Worm (Caenorhabditis elegans) whole organism, L2 larva: ENCODE measurements around the gene Y57A10A.5.

Experiments used
- F13H6.1 ChIP-seq: sonication (generic microtip); optimal IDR thresholded peaks from 2 replicates; lab custom pipeline; 2016; ENCODE audit warnings: missing genetic modification characterization, missing compliant biosample characterization
- R02D3.7 ChIP-seq: fragments of 150-350 bp; optimal IDR thresholded peaks from 2 replicates; lab custom pipeline; 2014; ENCODE audit warnings: missing biosample characterization, missing genetic modification characterization
- alr-1 ChIP-seq: fragments of 150-350 bp; optimal IDR thresholded peaks from 2 replicates; lab custom pipeline; 2014; ENCODE audit warnings: missing biosample characterization, missing genetic modification characterization
- aly-2 ChIP-seq: fragments of 150-350 bp; optimal IDR thresholded peaks from 2 replicates; lab custom pipeline; 2014; ENCODE audit warnings: missing biosample characterization, missing genetic modification characterization
- ama-1 ChIP-seq: fragments of 150-350 bp; optimal IDR thresholded peaks from 2 replicates; lab custom pipeline; 2018; ENCODE audit warnings: inconsistent platforms
- crh-2 ChIP-seq: sonication (generic microtip); optimal IDR thresholded peaks from 2 replicates; lab custom pipeline; 2017; ENCODE audit warnings: missing biosample characterization, missing genetic modification characterization
- dmd-4 ChIP-seq: sonication (generic microtip); optimal IDR thresholded peaks from 2 replicates; lab custom pipeline; 2017; ENCODE audit warnings: missing biosample characterization, missing genetic modification characterization
- egl-27 ChIP-seq: sonication (generic microtip); optimal IDR thresholded peaks from 3 replicates; lab custom pipeline; 2017; ENCODE audit warnings: missing biosample characterization, missing genetic modification reagents, missing genetic modification characterization
- elt-1 ChIP-seq: fragments of 150-350 bp; optimal IDR thresholded peaks from 2 replicates; lab custom pipeline; 2014; ENCODE audit warnings: missing biosample characterization, missing genetic modification characterization
- elt-3 ChIP-seq: sonication (generic microtip); optimal IDR thresholded peaks from 2 replicates; lab custom pipeline; 2017; ENCODE audit warnings: missing biosample characterization, missing genetic modification characterization
- fos-1 ChIP-seq: fragments of 150-350 bp; optimal IDR thresholded peaks from 2 replicates; lab custom pipeline; 2014; ENCODE audit warnings: missing biosample characterization, missing genetic modification characterization
- gmeb-1 ChIP-seq: fragments of 150-350 bp; optimal IDR thresholded peaks from 2 replicates; lab custom pipeline; 2014; ENCODE audit warnings: missing biosample characterization, missing genetic modification characterization
- lin-13 ChIP-seq: fragments of 150-350 bp; optimal IDR thresholded peaks from 2 replicates; lab custom pipeline; 2014; ENCODE audit warnings: missing biosample characterization, missing genetic modification reagents, missing genetic modification characterization
- lsy-2 ChIP-seq, 2 experiments: fragments of 150-350 bp in 1 of 2; sonication (generic microtip) in 1 of 2; optimal IDR thresholded peaks; 2 replicates each; lab custom pipeline; 2014 to 2017; ENCODE audit warnings: missing biosample characterization in 2 of 2, missing genetic modification characterization in 2 of 2
- mab-5 ChIP-seq: fragments of 150-350 bp; optimal IDR thresholded peaks from 2 replicates; lab custom pipeline; 2014; ENCODE audit warnings: missing biosample characterization, missing genetic modification characterization
- mdl-1 ChIP-seq, 2 experiments: fragments of 150-350 bp in 1 of 2; sonication (generic microtip) in 1 of 2; optimal IDR thresholded peaks; 2 replicates each; lab custom pipeline; 2017; ENCODE audit warnings: missing biosample characterization in 2 of 2, missing genetic modification characterization in 2 of 2
- nhr-11 ChIP-seq: fragments of 150-350 bp; optimal IDR thresholded peaks from 2 replicates; lab custom pipeline; 2014; ENCODE audit warnings: missing biosample characterization, missing genetic modification characterization
- nhr-12 ChIP-seq: fragments of 150-350 bp; optimal IDR thresholded peaks from 2 replicates; lab custom pipeline; 2014; ENCODE audit warnings: missing biosample characterization, missing genetic modification characterization
- nhr-129 ChIP-seq: fragments of 150-350 bp; optimal IDR thresholded peaks from 2 replicates; lab custom pipeline; 2014; ENCODE audit warnings: missing biosample characterization, missing genetic modification characterization
- nhr-21 ChIP-seq: fragments of 150-350 bp; optimal IDR thresholded peaks from 2 replicates; lab custom pipeline; 2014; ENCODE audit warnings: missing biosample characterization, missing genetic modification characterization
- nhr-237 ChIP-seq: fragments of 150-350 bp; optimal IDR thresholded peaks from 2 replicates; lab custom pipeline; 2014; ENCODE audit warnings: missing biosample characterization, missing genetic modification characterization
- nhr-25 ChIP-seq: fragments of 150-350 bp; sonication (generic microtip); optimal IDR thresholded peaks from 3 replicates; lab custom pipeline; 2014; ENCODE audit warnings: missing biosample characterization, missing genetic modification characterization
- nhr-6 ChIP-seq: fragments of 150-350 bp; optimal IDR thresholded peaks from 2 replicates; lab custom pipeline; 2014; ENCODE audit warnings: missing biosample characterization, missing genetic modification characterization
- peb-1 ChIP-seq: fragments of 150-350 bp; optimal IDR thresholded peaks from 2 replicates; lab custom pipeline; 2014; ENCODE audit warnings: missing biosample characterization, missing genetic modification characterization
- sem-4 ChIP-seq: fragments of 150-350 bp; optimal IDR thresholded peaks from 2 replicates; lab custom pipeline; 2014; ENCODE audit warnings: missing biosample characterization, missing genetic modification reagents, missing genetic modification characterization
- skn-1 ChIP-seq: sonication (generic microtip); optimal IDR thresholded peaks from 2 replicates; lab custom pipeline; 2017; ENCODE audit warnings: missing biosample characterization, missing genetic modification characterization
- sma-3 ChIP-seq: sonication (generic microtip); optimal IDR thresholded peaks from 2 replicates; lab custom pipeline; 2016; ENCODE audit warnings: missing genetic modification reagents, missing genetic modification characterization, missing compliant biosample characterization
- sma-9 ChIP-seq, 2 experiments: fragments of 150-350 bp in 1 of 2; sonication (generic microtip) in 1 of 2; optimal IDR thresholded peaks; 2 replicates each; lab custom pipeline; 2014 to 2016; ENCODE audit warnings: missing genetic modification characterization in 2 of 2, mild to moderate bottlenecking in 1 of 2, missing biosample characterization in 1 of 2, missing compliant biosample characterization in 1 of 2, missing genetic modification reagents in 1 of 2, moderate library complexity in 1 of 2
- snpc-4 ChIP-seq: fragments of 150-350 bp; optimal IDR thresholded peaks from 2 replicates; lab custom pipeline; 2014; ENCODE audit warnings: missing biosample characterization, missing genetic modification characterization
- unc-39 ChIP-seq: fragments of 150-350 bp; optimal IDR thresholded peaks from 2 replicates; lab custom pipeline; 2014; ENCODE audit warnings: missing biosample characterization, missing genetic modification characterization
- unc-55 ChIP-seq: fragments of 150-350 bp; sonication (generic microtip); optimal IDR thresholded peaks from 3 replicates; lab custom pipeline; 2014; ENCODE audit warnings: missing biosample characterization, missing genetic modification reagents, missing genetic modification characterization
- zag-1 ChIP-seq: fragments of 150-350 bp; optimal IDR thresholded peaks from 2 replicates; lab custom pipeline; 2014; ENCODE audit warnings: missing biosample characterization, missing genetic modification characterization
- ztf-1 ChIP-seq: fragments of 200-800 bp; sonication (Bioruptor generic); conservative IDR thresholded peaks from 2 replicates; pipeline ENCODE4 v1.3.6; 2022; ENCODE audit warnings: missing genetic modification characterization, missing compliant biosample characterization
- ztf-4 ChIP-seq: fragments of 150-350 bp; optimal IDR thresholded peaks from 2 replicates; lab custom pipeline; 2014; ENCODE audit warnings: missing biosample characterization, missing genetic modification characterization

Gene Y57A10A.5

DNA sequence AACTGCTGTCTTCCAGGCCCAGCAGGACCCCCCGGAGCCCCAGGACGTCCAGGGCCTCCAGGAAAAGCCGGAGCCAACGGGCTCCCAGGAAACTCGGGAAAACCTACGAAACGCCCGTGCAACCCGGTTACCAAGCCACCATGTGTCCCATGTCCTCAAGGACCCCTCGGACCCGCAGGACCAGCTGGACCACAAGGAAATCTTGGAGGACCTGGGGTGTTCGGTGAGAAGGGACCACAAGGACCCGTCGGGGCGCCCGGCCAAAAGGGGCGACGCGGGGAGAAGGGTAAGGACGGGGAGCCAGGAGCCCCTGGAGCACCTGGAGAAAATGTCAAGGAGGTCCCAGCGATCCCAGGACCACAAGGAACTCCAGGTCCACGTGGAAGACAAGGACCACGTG lies 21.1 kb downstream of the Y57A10A.5 start:
- no peak for TF ChIP-seq dmd-4
- TF ChIP-seq elt-3 (tag; lab: Kevin White, UChicago), result no peak
- no peak for TF ChIP-seq alr-1 (tag; lab: Kevin White, UChicago)
- no peak for TF ChIP-seq nhr-129 (tag; lab: Kevin White, UChicago)
- TF ChIP-seq nhr-25 (tag; lab: Kevin White, UChicago), result no peak
- TF ChIP-seq nhr-12, result no peak
- no peak for TF ChIP-seq unc-55 (GFP tag; lab: Kevin White, UChicago)
- no peak for TF ChIP-seq elt-1 (tag; lab: Kevin White, UChicago)
- TF ChIP-seq gmeb-1, result no peak

DNA sequence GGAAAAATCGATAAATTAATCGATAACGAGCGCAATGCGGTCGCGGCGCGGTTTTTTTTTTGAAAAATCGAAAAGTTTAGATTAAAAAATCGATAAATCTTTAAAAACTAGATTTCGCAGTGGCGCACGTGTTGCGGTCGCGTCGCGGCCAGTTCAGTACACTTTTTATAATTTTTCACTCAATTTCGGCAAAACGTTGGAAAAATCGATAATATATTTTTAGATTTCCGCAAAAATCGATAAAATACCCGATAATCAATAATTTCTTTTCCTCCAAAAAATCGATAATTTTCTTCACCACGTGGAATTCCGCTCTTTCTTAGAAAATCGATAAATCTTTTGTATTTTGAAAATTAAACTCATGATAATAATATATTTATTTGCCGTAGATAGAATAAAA lies 22.2 kb downstream of the Y57A10A.5 start:
- no peak for TF ChIP-seq unc-55 (GFP tag; lab: Kevin White, UChicago)
- no peak for TF ChIP-seq R02D3.7
- no peak for TF ChIP-seq nhr-11 (tag; lab: Kevin White, UChicago)
- TF ChIP-seq aly-2, result no peak
- no peak for TF ChIP-seq dmd-4
- no peak for TF ChIP-seq lsy-2 (tag; optimal IDR thresholded peaks at IDR 0.05; lab: Kevin White, UChicago)
- TF ChIP-seq mab-5, result no peak
- no peak for TF ChIP-seq zag-1 (tag; lab: Kevin White, UChicago)

DNA sequence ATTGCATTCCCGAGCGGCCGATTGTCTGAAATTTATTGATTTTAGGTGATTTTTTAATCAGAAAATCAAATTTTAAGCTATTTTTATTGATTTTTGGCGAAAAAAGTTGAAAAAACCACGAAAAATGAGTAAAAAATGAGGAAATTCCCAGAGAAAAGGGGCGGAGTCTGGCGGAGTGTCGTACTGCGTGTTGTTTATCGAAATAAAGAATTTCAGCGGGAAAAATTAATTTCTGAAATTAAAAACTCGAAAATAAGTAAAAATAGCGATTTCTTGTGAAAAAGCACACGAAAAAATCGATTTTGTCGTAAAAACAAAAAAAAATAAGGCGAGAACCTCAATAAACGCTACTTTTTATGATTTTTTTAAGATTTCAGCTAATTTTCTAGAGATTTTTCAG lies 30.6 kb downstream of the Y57A10A.5 start, which contains the start of gene Y57A10A.13:
Gene Y57A10A.13 (minus strand): TSS at position 46 of the 400 bp plus-strand sequence.
- TF ChIP-seq lsy-2 (tag; optimal IDR thresholded peaks at IDR 0.05; lab: Kevin White, UChicago), result peak in 1 of 2 experiments; percentile 26
- TF ChIP-seq unc-55 (GFP tag; lab: Kevin White, UChicago), result peak; percentile 42
- peak; percentile 47 for TF ChIP-seq gmeb-1
- TF ChIP-seq skn-1 (tag; lab: Kevin White, UChicago), result no peak

DNA sequence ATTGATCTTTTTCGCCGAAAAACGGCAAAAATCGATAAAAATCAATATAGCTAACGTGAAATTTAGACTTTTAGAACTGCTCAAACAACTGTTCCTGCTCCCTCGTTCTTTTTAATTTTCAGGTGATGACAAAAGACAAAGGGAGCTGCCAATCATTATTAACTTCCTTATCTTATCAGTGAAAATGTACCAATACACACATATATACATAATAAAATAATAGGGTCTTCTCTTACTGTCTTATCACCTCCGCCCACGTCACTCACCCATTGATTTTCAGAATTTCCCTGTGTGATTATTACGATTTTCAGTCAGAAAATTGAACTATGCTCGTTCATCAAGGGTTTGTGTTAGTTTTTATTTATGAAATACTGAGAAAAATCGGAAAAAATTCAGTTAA lies 31.4 kb downstream of the Y57A10A.5 start, which contains the start of gene Y57A10A.14:
Gene Y57A10A.14 (plus strand): TSS at position 228 of the 400 bp plus-strand sequence.
- TF ChIP-seq lin-13 (GFP tag; lab: Kevin White, UChicago), result no peak
- TF ChIP-seq crh-2 (tag; lab: Kevin White, UChicago), result peak; percentile 69
- no peak for TF ChIP-seq aly-2
- no peak for TF ChIP-seq snpc-4 (tag; lab: Kevin White, UChicago)
- no peak for TF ChIP-seq nhr-129 (tag; lab: Kevin White, UChicago)
- TF ChIP-seq fos-1 (tag; lab: Kevin White, UChicago), result peak; percentile 91
- TF ChIP-seq skn-1 (tag; lab: Kevin White, UChicago), result peak; percentile 87
- TF ChIP-seq F13H6.1 (tag; lab: Kevin White, UChicago), result peak; percentile 16
- TF ChIP-seq unc-39, result no peak
- no peak for TF ChIP-seq nhr-6 (tag; lab: Kevin White, UChicago)
- TF ChIP-seq zag-1 (tag; lab: Kevin White, UChicago), result no peak
- no peak for TF ChIP-seq sma-3 (GFP tag; lab: Kevin White, UChicago)
- no peak for TF ChIP-seq nhr-21 (tag; lab: Kevin White, UChicago)
- no peak for TF ChIP-seq egl-27 (tag; lab: Kevin White, UChicago)
- no peak for TF ChIP-seq ztf-4 (tag; lab: Kevin White, UChicago)
- TF ChIP-seq sem-4 (tag; lab: Kevin White, UChicago), result no peak
- no peak for TF ChIP-seq nhr-237 (tag; lab: Kevin White, UChicago)

DNA sequence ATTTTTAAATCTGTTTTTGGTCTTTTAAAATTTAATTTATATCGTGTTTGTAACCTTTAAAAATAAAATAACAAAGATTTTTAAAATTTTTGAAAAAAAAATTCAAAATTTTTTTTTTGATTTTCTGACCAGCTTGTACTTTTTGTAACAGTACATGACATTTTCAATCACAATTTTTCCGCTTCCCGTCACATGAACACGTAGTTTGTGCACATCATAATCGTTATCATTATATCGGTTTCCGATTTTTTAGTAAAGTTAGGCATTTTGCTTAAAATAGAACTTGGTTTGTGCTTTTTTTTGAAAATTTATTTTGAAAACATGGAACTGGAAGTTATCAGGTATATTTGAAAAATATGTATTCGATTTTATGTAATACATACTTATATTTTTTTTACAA lies 32.4 kb downstream of the Y57A10A.5 start:
- TF ChIP-seq fos-1 (tag; lab: Kevin White, UChicago) (peak; percentile 56), sma-9 (GFP tag; optimal IDR thresholded peaks at IDR 0.05; lab: Kevin White, UChicago) (no peak), sma-9 (tag; optimal IDR thresholded peaks at IDR 0.05; lab: Kevin White, UChicago) (no peak), ama-1 (lab: Kevin White, UChicago) (no peak), mdl-1 (tag; optimal IDR thresholded peaks at IDR 0.05; lab: Kevin White, UChicago) (no peak), ztf-1 (GFP tag; lab: Robert Waterston, UW) (no peak)
- TF ChIP-seq, all 48 proteins: peak for 1

DNA sequence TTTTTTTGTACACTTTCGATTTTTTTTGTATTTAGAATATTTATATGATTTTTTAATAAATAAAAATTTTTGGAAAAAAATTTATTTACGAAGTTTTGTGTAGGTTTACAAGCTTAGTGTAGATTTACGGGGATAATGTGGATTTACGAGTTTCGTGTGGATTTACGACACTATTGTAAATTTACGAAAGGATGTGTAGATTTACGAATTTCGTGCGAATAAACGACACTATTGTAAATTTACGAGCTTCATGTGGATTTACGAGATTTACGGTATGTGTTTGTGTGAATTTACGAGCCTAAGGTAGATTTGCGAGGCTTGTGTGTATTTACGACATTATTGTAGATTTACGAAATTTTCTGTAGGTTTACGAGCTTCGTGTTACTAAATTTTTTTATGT lies 34.9 kb downstream of the Y57A10A.5 start:
- TF ChIP-seq lin-13 (GFP tag; lab: Kevin White, UChicago) (no peak), crh-2 (tag; lab: Kevin White, UChicago) (no peak), zag-1 (tag; lab: Kevin White, UChicago) (no peak), peb-1 (tag; lab: Kevin White, UChicago) (no peak), aly-2 (no peak), dmd-4 (no peak), nhr-21 (tag; lab: Kevin White, UChicago) (no peak)
- TF ChIP-seq, all 48 proteins: peak for 0
